Worm (Caenorhabditis elegans) whole organism, L4/young adult: Measurements from ENCODE around the gene rab-3.

Source experiments
- W03F9.2 ChIP-seq: fragments of 150-350 bp; optimal IDR thresholded peaks from 2 replicates; lab custom pipeline; 2014; ENCODE audit warnings: missing biosample characterization, missing genetic modification characterization
- him-1 ChIP-seq: sonication (generic microtip); optimal IDR thresholded peaks from 2 replicates; lab custom pipeline; 2016; ENCODE audit warnings: missing genotype, missing genetic modification reagents, missing genetic modification characterization, missing compliant biosample characterization

DNA sequence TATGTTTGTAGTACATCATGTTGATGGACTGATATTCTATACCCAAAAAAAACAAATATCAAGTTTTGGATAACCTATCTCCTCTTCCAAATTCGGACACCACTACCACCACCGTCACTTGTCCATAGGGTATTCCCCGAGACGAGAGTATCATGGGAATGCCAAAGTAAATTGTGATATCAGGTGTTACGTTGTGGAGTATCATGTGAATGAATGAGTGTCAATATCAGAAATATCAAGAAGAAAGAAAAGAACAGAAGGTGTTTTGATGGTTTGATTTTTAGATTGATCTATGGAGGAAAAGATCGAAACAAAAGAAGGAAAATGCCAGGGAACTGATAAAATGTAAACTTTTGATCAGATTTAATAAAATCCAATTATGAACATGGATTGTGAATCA, 29.4 kb downstream of the rab-3 start:
- TF ChIP-seq him-1 (no peak), W03F9.2 (no peak)
